Worm (Caenorhabditis elegans) whole organism, midembryonic: ENCODE results near the gene T13F3.8.

Experiments
- T22C8.4 ChIP-seq: fragments of 200-800 bp; sonication (Bioruptor generic); IDR thresholded peaks from 2 replicates; pipeline ENCODE4 v1.3.6; 2022; ENCODE audit warnings: missing genetic modification characterization, missing compliant biosample characterization
- med-1 ChIP-seq: sonication (generic microtip); optimal IDR thresholded peaks from 2 replicates; lab custom pipeline; 2017; ENCODE audit warnings: missing genetic modification characterization, mild to moderate bottlenecking, missing compliant biosample characterization, antibody characterized with exemption, missing genetic modification reagents; ENCODE audit not compliant: insufficient read depth

- TF ChIP-seq T22C8.4 (GFP tag; lab: Robert Waterston, UW) = no peak
- TF ChIP-seq med-1 (GFP tag; lab: Kevin White, UChicago) = no peak
Observed at ce11 chrV:16297070-16297469, 27.5 kb downstream of the T13F3.8 start, which contains the start of gene srbc-83.
